Worm (Caenorhabditis elegans) whole organism, midembryonic: ENCODE data around the gene nas-31.

Source experiments
- T22C8.4 ChIP-seq: fragments of 200-800 bp; sonication (Bioruptor generic); IDR thresholded peaks from 2 replicates; pipeline ENCODE4 v1.3.6; 2022; ENCODE audit warnings: missing genetic modification characterization, missing compliant biosample characterization
- cog-1 ChIP-seq: sonication (generic microtip); optimal IDR thresholded peaks from 2 replicates; lab custom pipeline; 2016; ENCODE audit warnings: missing genetic modification characterization, missing compliant biosample characterization
- flt-1 ChIP-seq: fragments of 200-800 bp; sonication (Bioruptor generic); IDR thresholded peaks from 2 replicates; pipeline ENCODE4 v1.3.6; 2022; ENCODE audit warnings: missing genetic modification characterization, missing compliant biosample characterization
- klf-2 ChIP-seq: fragments of 200-800 bp; sonication (Bioruptor generic); conservative IDR thresholded peaks from 2 replicates; pipeline ENCODE4 v1.3.6; 2022; ENCODE audit warnings: missing genetic modification reagents, missing genetic modification characterization, missing compliant biosample characterization
- med-1 ChIP-seq: sonication (generic microtip); optimal IDR thresholded peaks from 2 replicates; lab custom pipeline; 2017; ENCODE audit warnings: missing genetic modification characterization, mild to moderate bottlenecking, missing compliant biosample characterization, antibody characterized with exemption, missing genetic modification reagents; ENCODE audit not compliant: insufficient read depth
- ref-1 ChIP-seq: fragments of 200-800 bp; sonication (Bioruptor generic); conservative IDR thresholded peaks from 2 replicates; pipeline ENCODE4 v1.3.6; 2022; ENCODE audit warnings: missing genetic modification reagents, missing genetic modification characterization, missing compliant biosample characterization
- tab-1 ChIP-seq: fragments of 200-800 bp; sonication (Bioruptor generic); IDR thresholded peaks from 2 replicates; pipeline ENCODE4 v1.3.6; 2022; ENCODE audit warnings: missing genetic modification characterization, missing compliant biosample characterization
- ztf-23 ChIP-seq: fragments of 200-800 bp; sonication (Bioruptor generic); IDR thresholded peaks from 2 replicates; pipeline ENCODE4 v1.3.6; 2022; ENCODE audit warnings: missing genetic modification reagents, missing genetic modification characterization, missing compliant biosample characterization
- ztf-29 ChIP-seq: fragments of 200-800 bp; sonication (Bioruptor generic); IDR thresholded peaks from 2 replicates; pipeline ENCODE4 v1.3.6; 2022; ENCODE audit warnings: missing genetic modification reagents, missing genetic modification characterization, missing compliant biosample characterization

Gene nas-31

ce11 chrV:10944903-10945302, 23.3 kb upstream of the nas-31 start:
- TF ChIP-seq klf-2 (GFP tag; lab: Robert Waterston, UW) (no peak), T22C8.4 (GFP tag; lab: Robert Waterston, UW) (no peak), tab-1 (GFP tag; lab: Robert Waterston, UW) (no peak), ref-1 (GFP tag; lab: Robert Waterston, UW) (no peak), ztf-23 (GFP tag; lab: Robert Waterston, UW) (no peak), ztf-29 (GFP tag; lab: Robert Waterston, UW) (no peak), med-1 (no peak), cog-1 (tag; lab: Kevin White, UChicago) (no peak), flt-1 (GFP tag; lab: Robert Waterston, UW) (no peak)

ce11 chrV:10942161-10942560, 20.5 kb upstream of the nas-31 start, which contains the start of gene zip-9:
TSS of gene zip-9 (plus strand) at chrV:10942461.
- TF ChIP-seq ref-1 (GFP tag; lab: Robert Waterston, UW) (no peak), klf-2 (GFP tag; lab: Robert Waterston, UW) (no peak), T22C8.4 (GFP tag; lab: Robert Waterston, UW) (no peak), cog-1 (tag; lab: Kevin White, UChicago) (no peak), tab-1 (GFP tag; lab: Robert Waterston, UW) (no peak), ztf-29 (GFP tag; lab: Robert Waterston, UW) (no peak), flt-1 (GFP tag; lab: Robert Waterston, UW) (no peak), ztf-23 (GFP tag; lab: Robert Waterston, UW) (no peak), med-1 (no peak)

- TF ChIP-seq ref-1 (GFP tag; lab: Robert Waterston, UW), result no peak
- no peak for TF ChIP-seq T22C8.4 (GFP tag; lab: Robert Waterston, UW)
- no peak for TF ChIP-seq flt-1 (GFP tag; lab: Robert Waterston, UW)
- TF ChIP-seq ztf-29 (GFP tag; lab: Robert Waterston, UW), result no peak
- no peak for TF ChIP-seq cog-1 (tag; lab: Kevin White, UChicago)
- TF ChIP-seq klf-2 (GFP tag; lab: Robert Waterston, UW), result no peak
- TF ChIP-seq med-1, result no peak
- no peak for TF ChIP-seq ztf-23 (GFP tag; lab: Robert Waterston, UW)
- no peak for TF ChIP-seq tab-1 (GFP tag; lab: Robert Waterston, UW)
Measured at ce11 chrV:10941150-10941549, 19.5 kb upstream of the nas-31 start, which contains the start of gene F17C11.26. TSS of gene F17C11.26 (plus strand) at chrV:10941450.

ce11 chrV:10940571-10940991, 18.9 kb upstream of the nas-31 start:
- TF ChIP-seq ztf-23 (GFP tag; lab: Robert Waterston, UW) (no peak), flt-1 (GFP tag; lab: Robert Waterston, UW) (no peak), ref-1 (GFP tag; lab: Robert Waterston, UW) (no peak), cog-1 (tag; lab: Kevin White, UChicago) (peak; percentile 14), T22C8.4 (GFP tag; lab: Robert Waterston, UW) (no peak)

- TF ChIP-seq flt-1 (GFP tag; lab: Robert Waterston, UW), result no peak
- TF ChIP-seq klf-2 (GFP tag; lab: Robert Waterston, UW), result no peak
- no peak for TF ChIP-seq ref-1 (GFP tag; lab: Robert Waterston, UW)
Measured at ce11 chrV:10939990-10940570, 18.4 kb upstream of the nas-31 start.

ce11 chrV:10938739-10939138, 17.1 kb upstream of the nas-31 start, which contains the start of gene F17C11.11:
TSS of gene F17C11.11 (minus strand) at chrV:10938817.
- TF ChIP-seq klf-2 (GFP tag; lab: Robert Waterston, UW), result no peak

- TF ChIP-seq T22C8.4 (GFP tag; lab: Robert Waterston, UW) (no peak), ztf-29 (GFP tag; lab: Robert Waterston, UW) (no peak), tab-1 (GFP tag; lab: Robert Waterston, UW) (no peak), ztf-23 (GFP tag; lab: Robert Waterston, UW) (no peak), cog-1 (tag; lab: Kevin White, UChicago) (no peak)
Measured at ce11 chrV:10937294-10937693, 15.6 kb upstream of the nas-31 start.

ce11 chrV:10936681-10937080, 15.0 kb upstream of the nas-31 start, which contains the start of gene F17C11.12:
TSS of gene F17C11.12 (minus strand) at chrV:10936920.
- no peak for TF ChIP-seq T22C8.4 (GFP tag; lab: Robert Waterston, UW)
- TF ChIP-seq ztf-29 (GFP tag; lab: Robert Waterston, UW), result no peak
- no peak for TF ChIP-seq tab-1 (GFP tag; lab: Robert Waterston, UW)
- no peak for TF ChIP-seq cog-1 (tag; lab: Kevin White, UChicago)
- TF ChIP-seq ztf-23 (GFP tag; lab: Robert Waterston, UW), result no peak
- no peak for TF ChIP-seq flt-1 (GFP tag; lab: Robert Waterston, UW)
- no peak for TF ChIP-seq klf-2 (GFP tag; lab: Robert Waterston, UW)
- TF ChIP-seq ref-1 (GFP tag; lab: Robert Waterston, UW), result no peak
- TF ChIP-seq med-1, result no peak

- no peak for TF ChIP-seq klf-2 (GFP tag; lab: Robert Waterston, UW)
- no peak for TF ChIP-seq flt-1 (GFP tag; lab: Robert Waterston, UW)
- TF ChIP-seq med-1, result no peak
- TF ChIP-seq ztf-29 (GFP tag; lab: Robert Waterston, UW), result no peak
Measured at ce11 chrV:10932411-10932810, 10.8 kb upstream of the nas-31 start, which contains the start of gene F58B4.5. TSS of gene F58B4.5 (plus strand) at chrV:10932693.

- TF ChIP-seq tab-1 (GFP tag; lab: Robert Waterston, UW) (no peak), med-1 (no peak), flt-1 (GFP tag; lab: Robert Waterston, UW) (no peak), ztf-23 (GFP tag; lab: Robert Waterston, UW) (no peak), klf-2 (GFP tag; lab: Robert Waterston, UW) (no peak), cog-1 (tag; lab: Kevin White, UChicago) (no peak), ztf-29 (GFP tag; lab: Robert Waterston, UW) (no peak), T22C8.4 (GFP tag; lab: Robert Waterston, UW) (no peak), ref-1 (GFP tag; lab: Robert Waterston, UW) (no peak)
Measured at ce11 chrV:10931189-10931588, 9.5 kb upstream of the nas-31 start, which contains the start of gene scvp-1. TSS of gene scvp-1 (minus strand) at chrV:10931289.
